Worm (Caenorhabditis elegans) whole organism, early embryonic: Measurements from ENCODE around the gene ZK512.7.

ENCODE experiments used
- F13C5.2 ChIP-seq: sonication (generic microtip); optimal IDR thresholded peaks from 2 replicates; lab custom pipeline; 2017; ENCODE audit warnings: mild to moderate bottlenecking, missing genetic modification characterization, inconsistent platforms, missing compliant biosample characterization
- ama-1 ChIP-seq: fragments of 150-350 bp; optimal IDR thresholded peaks from 2 replicates; lab custom pipeline; 2014
- flt-1 ChIP-seq: fragments of 200-800 bp; sonication (Bioruptor generic); IDR thresholded peaks from 2 replicates; pipeline ENCODE4 v1.3.6; 2022; ENCODE audit warnings: missing genetic modification characterization, missing compliant biosample characterization
- pes-1 ChIP-seq: fragments of 200-800 bp; sonication (Bioruptor generic); IDR thresholded peaks from 2 replicates; pipeline ENCODE4 v1.3.6; 2022; ENCODE audit warnings: missing genetic modification reagents, missing genetic modification characterization, missing compliant biosample characterization
- tbx-11 ChIP-seq: fragments of 200-800 bp; sonication (Bioruptor generic); IDR thresholded peaks from 2 replicates; pipeline ENCODE4 v1.3.6; 2022; ENCODE audit warnings: missing genetic modification characterization, missing compliant biosample characterization
- tra-4 ChIP-seq: sonication (generic microtip); optimal IDR thresholded peaks from 2 replicates; lab custom pipeline; 2017; ENCODE audit warnings: missing genetic modification characterization, missing compliant biosample characterization

- no peak for TF ChIP-seq ama-1 (lab: Kevin White, UChicago)
- no peak for TF ChIP-seq F13C5.2 (tag; lab: Kevin White, UChicago)
- no peak for TF ChIP-seq pes-1 (GFP tag; lab: Robert Waterston, UW)
- TF ChIP-seq flt-1 (GFP tag; lab: Robert Waterston, UW), result no peak
- no peak for TF ChIP-seq tbx-11
- TF ChIP-seq tra-4 (tag; lab: Kevin White, UChicago), result no peak
Measured at ce11 chrIII:9138601-9139000, at the start of gene ZK512.7.
